Fruit fly (Drosophila melanogaster): Measurements from ENCODE around the gene CG11076.

DNA sequence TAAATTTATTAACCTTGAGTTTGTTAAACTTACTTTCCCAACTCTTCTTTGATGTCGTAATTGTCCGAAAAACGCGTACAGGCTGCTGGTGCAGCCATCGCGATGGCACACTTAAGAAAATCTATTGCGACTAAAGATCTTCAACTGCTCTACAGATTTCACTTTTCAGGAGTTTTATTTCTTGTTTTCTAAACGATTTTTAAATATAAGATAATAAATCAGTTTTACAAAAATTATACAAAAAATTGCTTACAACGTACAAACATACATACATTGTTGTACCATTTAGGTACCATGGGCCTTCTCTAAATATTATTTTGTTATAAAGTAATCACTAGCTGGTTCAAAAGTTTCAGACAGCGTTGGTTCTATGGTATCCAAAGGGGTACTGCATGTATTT is 18.9 kb upstream of the CG11076 start:
- TF ChIP-seq slp2 (GFP tag; optimal IDR thresholded peaks at IDR 0.05) (no peak), row (GFP tag; IDR thresholded peaks at IDR 0.05) (no peak), toy (GFP tag; IDR thresholded peaks at IDR 0.05) (no peak), croc (GFP tag; conservative IDR thresholded peaks at IDR 0.05) (no peak), CG3847 (GFP tag; IDR thresholded peaks at IDR 0.05) (no peak), Dad (GFP tag; optimal IDR thresholded peaks at IDR 0.05) (no peak), CG3065 (GFP tag; optimal IDR thresholded peaks at IDR 0.05) (no peak), CG14667 (GFP tag; IDR thresholded peaks at IDR 0.05) (no peak), eyg (GFP tag; optimal IDR thresholded peaks at IDR 0.05) (no peak), ac (GFP tag; optimal IDR thresholded peaks at IDR 0.05) (no peak)

All from whole organism, embryonic.